Fruit fly (Drosophila melanogaster): ENCODE results near the gene CG7824.
A peak's percentile ranks its signal among the peaks of the same experiment; 100 is the strongest.

The CG7824 gene

DNA sequence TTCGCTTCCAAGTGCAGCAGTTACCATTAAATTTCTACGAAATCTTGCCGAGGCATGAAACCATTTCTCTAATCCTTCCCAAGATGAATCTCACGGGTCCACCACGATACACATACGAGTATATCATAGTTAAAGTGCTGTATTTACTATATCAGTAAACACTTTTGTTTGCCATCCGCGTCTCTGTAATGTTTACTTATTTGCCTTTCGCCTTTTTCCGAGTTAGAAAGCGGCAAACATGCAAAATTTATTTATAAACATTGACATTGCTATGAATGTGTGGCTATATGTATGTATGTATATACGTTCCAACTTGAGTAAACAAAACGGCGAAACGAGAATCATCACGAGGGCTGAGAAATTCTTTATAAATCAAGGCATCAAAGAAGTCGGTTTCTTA is 27.8 kb downstream of the CG7824 start (continued):
- TF ChIP-seq Fer1 (GFP tag; optimal IDR thresholded peaks at IDR 0.05) (no peak), CG8290 (GFP tag; optimal IDR thresholded peaks at IDR 0.05) (no peak), CG8290 (tag; optimal IDR thresholded peaks at IDR 0.05) (no peak), Bgb (GFP tag; IDR thresholded peaks at IDR 0.05; ENCODE audit: partially characterized antibody) (no peak), Sin3A (optimal IDR thresholded peaks at IDR 0.05) (no peak), CG8765 (GFP tag; IDR thresholded peaks at IDR 0.05) (no peak), Abd-B (GFP tag; optimal IDR thresholded peaks at IDR 0.05) (no peak), mld (GFP tag; IDR thresholded peaks at IDR 0.05; ENCODE audit: partially characterized antibody) (no peak), Tbp (GFP tag; optimal IDR thresholded peaks at IDR 0.05) (no peak), CG8359 (GFP tag; optimal IDR thresholded peaks at IDR 0.05; ENCODE audit: borderline replicate concordance) (peak; percentile 66), CG3407 (GFP tag; optimal IDR thresholded peaks at IDR 0.05) (peak; percentile 17), dmrt99B (tag; optimal IDR thresholded peaks at IDR 0.05) (no peak), Adf1 (GFP tag; IDR thresholded peaks at IDR 0.05) (no peak), ATbp (GFP tag; optimal IDR thresholded peaks at IDR 0.05) (peak; percentile 62), CG10431 (GFP tag; optimal IDR thresholded peaks at IDR 0.05) (no peak), D19A (tag; optimal IDR thresholded peaks at IDR 0.05) (peak; percentile 46), E2f1 (GFP tag; IDR thresholded peaks at IDR 0.05) (no peak), CG18011 (GFP tag; optimal IDR thresholded peaks at IDR 0.05) (no peak), Hand (GFP tag; optimal IDR thresholded peaks at IDR 0.05) (no peak), CG3838 (GFP tag; optimal IDR thresholded peaks at IDR 0.05) (no peak), cwo (GFP tag; optimal IDR thresholded peaks at IDR 0.05) (no peak), CG15601 (tag; optimal IDR thresholded peaks at IDR 0.05) (no peak), CG4328 (GFP tag; optimal IDR thresholded peaks at IDR 0.05) (peak; percentile 33), Hey (tag; optimal IDR thresholded peaks at IDR 0.05) (no peak), CG7786 (GFP tag; optimal IDR thresholded peaks at IDR 0.05) (no peak), CG2678 (tag; optimal IDR thresholded peaks at IDR 0.05) (no peak), BEAF-32 (GFP tag; optimal IDR thresholded peaks at IDR 0.05) (no peak), CoRest (tag; optimal IDR thresholded peaks at IDR 0.05) (no peak), CG9817 (tag; optimal IDR thresholded peaks at IDR 0.05) (no peak), Trl (optimal IDR thresholded peaks at IDR 0.05) (no peak), Trl (GFP tag; optimal IDR thresholded peaks at IDR 0.05) (no peak), Side (GFP tag; optimal IDR thresholded peaks at IDR 0.05) (peak; percentile 16), ems (GFP tag; optimal IDR thresholded peaks at IDR 0.05) (no peak), Asciz (GFP tag; optimal IDR thresholded peaks at IDR 0.05) (peak; percentile 79), Med (GFP tag) (peak; percentile 73), zfh1 (GFP tag; IDR thresholded peaks at IDR 0.05) (peak; percentile 51; the same call in 2 of the 3 replicates), CG4424 (GFP tag; optimal IDR thresholded peaks at IDR 0.05) (peak; percentile 15), gcm (GFP tag; optimal IDR thresholded peaks at IDR 0.05) (peak; percentile 13), CG12071 (GFP tag; optimal IDR thresholded peaks at IDR 0.05) (peak; percentile 62), run (tag; optimal IDR thresholded peaks at IDR 0.05) (no peak), h (optimal IDR thresholded peaks at IDR 0.05) (no peak), cato (GFP tag; optimal IDR thresholded peaks at IDR 0.05; ENCODE audit: borderline replicate concordance) (no peak), chif (GFP tag; optimal IDR thresholded peaks at IDR 0.05) (peak in 1 of 2 experiments; percentile 16), stwl (tag; optimal IDR thresholded peaks at IDR 0.05) (no peak), CG16863 (GFP tag; optimal IDR thresholded peaks at IDR 0.05) (no peak), croc (GFP tag; conservative IDR thresholded peaks at IDR 0.05) (no peak), CG11085 (GFP tag; IDR thresholded peaks at IDR 0.05) (no peak), Opbp (GFP tag; IDR thresholded peaks at IDR 0.05; ENCODE audit: partially characterized antibody) (no peak), unpg (GFP tag; optimal IDR thresholded peaks at IDR 0.05) (no peak), CG11504 (tag; optimal IDR thresholded peaks at IDR 0.05) (no peak), luna (GFP tag; optimal IDR thresholded peaks at IDR 0.05) (no peak), CG1529 (GFP tag; optimal IDR thresholded peaks at IDR 0.05) (no peak)
